Worm (Caenorhabditis elegans) whole organism, young adult: Measurements from ENCODE around the gene F20D6.10.

Experiments
- F22D6.2 ChIP-seq: sonication (generic microtip); optimal IDR thresholded peaks from 2 replicates; lab custom pipeline; 2016; ENCODE audit warnings: mild to moderate bottlenecking, missing genetic modification characterization, missing compliant biosample characterization
- F23B12.7 ChIP-seq: sonication (generic microtip); optimal IDR thresholded peaks from 2 replicates; lab custom pipeline; 2017; ENCODE audit warnings: missing genetic modification characterization, mild to moderate bottlenecking, missing compliant biosample characterization, antibody characterized with exemption, moderate library complexity; ENCODE audit not compliant: insufficient read depth
- F37B4.10 ChIP-seq: fragments of 200-800 bp; sonication (Bioruptor generic); IDR thresholded peaks from 2 replicates; pipeline ENCODE4 v1.3.6; 2022; ENCODE audit warnings: missing genetic modification characterization, missing compliant biosample characterization
- F57C9.4 ChIP-seq: sonication (generic microtip); optimal IDR thresholded peaks from 2 replicates; lab custom pipeline; 2017; ENCODE audit warnings: mild to moderate bottlenecking, missing genetic modification characterization, missing compliant biosample characterization
- K12H6.12 ChIP-seq: fragments of 200-800 bp; sonication (Bioruptor generic); optimal IDR thresholded peaks from 2 replicates; lab custom pipeline; 2018; ENCODE audit warnings: mild to moderate bottlenecking, missing genetic modification characterization, missing compliant biosample characterization
- Y67H2A.10 ChIP-seq: fragments of 200-800 bp; sonication (Bioruptor generic); conservative IDR thresholded peaks from 2 replicates; pipeline ENCODE4 v1.3.6; 2022; ENCODE audit warnings: missing genetic modification reagents, missing genetic modification characterization, missing compliant biosample characterization
- ZK185.1 ChIP-seq: sonication (generic microtip); optimal IDR thresholded peaks from 2 replicates; lab custom pipeline; 2016; ENCODE audit warnings: mild to moderate bottlenecking, missing genetic modification characterization, missing compliant biosample characterization; ENCODE audit not compliant: poor library complexity, severe bottlenecking
- akir-1 ChIP-seq: fragments of 200-800 bp; sonication (Bioruptor generic); optimal IDR thresholded peaks from 2 replicates; lab custom pipeline; 2018; ENCODE audit warnings: mild to moderate bottlenecking, missing genetic modification characterization, moderate library complexity, missing compliant biosample characterization
- aptf-3 ChIP-seq: fragments of 200-800 bp; sonication (Bioruptor generic); IDR thresholded peaks from 2 replicates; pipeline ENCODE4 v1.3.6; 2022; ENCODE audit warnings: missing genetic modification characterization, missing compliant biosample characterization
- athp-1 ChIP-seq: sonication (generic microtip); optimal IDR thresholded peaks from 2 replicates; lab custom pipeline; 2017; ENCODE audit warnings: mild to moderate bottlenecking, missing genetic modification characterization, missing compliant biosample characterization
- attf-3 ChIP-seq: fragments of 200-800 bp; sonication (Bioruptor generic); conservative IDR thresholded peaks from 2 replicates; pipeline ENCODE4 v1.3.6; 2022; ENCODE audit warnings: missing genetic modification reagents, missing genetic modification characterization, missing compliant biosample characterization
- bed-2 ChIP-seq: fragments of 200-800 bp; sonication (Bioruptor generic); IDR thresholded peaks from 2 replicates; pipeline ENCODE4 v1.3.6; 2022; ENCODE audit warnings: missing genetic modification reagents, missing genetic modification characterization, missing compliant biosample characterization
- cebp-2 ChIP-seq: fragments of 200-800 bp; sonication (Bioruptor generic); IDR thresholded peaks from 2 replicates; pipeline ENCODE4 v1.3.6; 2022; ENCODE audit warnings: missing genetic modification characterization, missing compliant biosample characterization
- ceh-27 ChIP-seq: fragments of 200-800 bp; sonication (Bioruptor generic); optimal IDR thresholded peaks from 2 replicates; lab custom pipeline; 2018; ENCODE audit warnings: mild to moderate bottlenecking, missing genetic modification characterization, moderate library complexity, missing compliant biosample characterization
- ceh-40 ChIP-seq: fragments of 200-800 bp; sonication (Bioruptor generic); IDR thresholded peaks from 2 replicates; pipeline ENCODE4 v1.3.6; 2022; ENCODE audit warnings: missing genetic modification characterization, missing compliant biosample characterization
- chd-7 ChIP-seq: sonication (generic microtip); optimal IDR thresholded peaks from 2 replicates; lab custom pipeline; 2016; ENCODE audit warnings: mild to moderate bottlenecking, missing genetic modification characterization, moderate library complexity, missing compliant biosample characterization
- dpff-1 ChIP-seq: sonication (generic microtip); optimal IDR thresholded peaks from 2 replicates; lab custom pipeline; 2017; ENCODE audit warnings: mild to moderate bottlenecking, missing genetic modification characterization, missing compliant biosample characterization
- dpl-1 ChIP-seq: fragments of 150-350 bp; optimal IDR thresholded peaks from 2 replicates; lab custom pipeline; 2014; ENCODE audit warnings: missing biosample characterization, missing genetic modification reagents, missing genetic modification characterization
- egl-18 ChIP-seq: fragments of 200-800 bp; sonication (Bioruptor generic); IDR thresholded peaks from 2 replicates; pipeline ENCODE4 v1.3.6; 2022; ENCODE audit warnings: missing genetic modification reagents, missing genetic modification characterization, missing compliant biosample characterization
- gei-17 ChIP-seq: fragments of 200-800 bp; sonication (Bioruptor generic); optimal IDR thresholded peaks from 2 replicates; lab custom pipeline; 2018; ENCODE audit warnings: mild to moderate bottlenecking, missing genetic modification characterization, missing compliant biosample characterization
- hmg-1.2 ChIP-seq: fragments of 200-800 bp; sonication (Bioruptor generic); IDR thresholded peaks from 2 replicates; pipeline ENCODE4 v1.3.6; 2022; ENCODE audit warnings: missing genetic modification reagents, missing genetic modification characterization, missing compliant biosample characterization
- lin-26 ChIP-seq: fragments of 200-800 bp; sonication (Bioruptor generic); IDR thresholded peaks from 2 replicates; pipeline ENCODE4 v1.3.6; 2022; ENCODE audit warnings: missing genetic modification reagents, missing genetic modification characterization, missing compliant biosample characterization
- lin-40 ChIP-seq: sonication (generic microtip); optimal IDR thresholded peaks from 2 replicates; lab custom pipeline; 2016; ENCODE audit warnings: missing genetic modification characterization, mild to moderate bottlenecking, missing compliant biosample characterization, missing genotype, missing genetic modification reagents
- madf-3 ChIP-seq: fragments of 200-800 bp; sonication (Bioruptor generic); IDR thresholded peaks from 2 replicates; pipeline ENCODE4 v1.3.6; 2022; ENCODE audit warnings: missing genetic modification reagents, missing genetic modification characterization, missing compliant biosample characterization
- madf-8 ChIP-seq: fragments of 200-800 bp; sonication (Bioruptor generic); conservative IDR thresholded peaks from 2 replicates; pipeline ENCODE4 v1.3.6; 2022; ENCODE audit warnings: missing genetic modification reagents, missing genetic modification characterization, missing compliant biosample characterization
- mcd-1 ChIP-seq: fragments of 200-800 bp; sonication (Bioruptor generic); IDR thresholded peaks from 2 replicates; pipeline ENCODE4 v1.3.6; 2022; ENCODE audit warnings: missing genetic modification reagents, missing genetic modification characterization, missing compliant biosample characterization
- mes-4 ChIP-seq: sonication (generic microtip); optimal IDR thresholded peaks from 2 replicates; lab custom pipeline; 2016; ENCODE audit warnings: missing genotype, missing genetic modification characterization, missing compliant biosample characterization
- nfya-1 ChIP-seq: sonication (generic microtip); optimal IDR thresholded peaks from 2 replicates; lab custom pipeline; 2017; ENCODE audit warnings: antibody characterized with exemption, missing compliant biosample characterization, missing genetic modification characterization, borderline replicate concordance; ENCODE audit not compliant: insufficient read depth
- nfyb-1 ChIP-seq: fragments of 200-800 bp; sonication (Bioruptor generic); IDR thresholded peaks from 2 replicates; pipeline ENCODE4 v1.3.6; 2022; ENCODE audit warnings: missing genetic modification reagents, missing genetic modification characterization, missing compliant biosample characterization
- pha-4 ChIP-seq: fragments of 150-350 bp; sonication (generic microtip); optimal IDR thresholded peaks from 2 replicates; lab custom pipeline; 2014; ENCODE audit warnings: missing biosample characterization, missing genetic modification reagents, missing genetic modification characterization
- sdz-38 ChIP-seq: sonication (generic microtip); optimal IDR thresholded peaks from 2 replicates; lab custom pipeline; 2016; ENCODE audit warnings: missing genotype, missing genetic modification characterization, missing compliant biosample characterization
- snpc-3.4 ChIP-seq: sonication (generic microtip); optimal IDR thresholded peaks from 2 replicates; lab custom pipeline; 2017; ENCODE audit warnings: missing genetic modification characterization, mild to moderate bottlenecking, missing compliant biosample characterization, antibody characterized with exemption, moderate library complexity, missing genotype, missing genetic modification reagents
- tbx-9 ChIP-seq: sonication (generic microtip); optimal IDR thresholded peaks from 2 replicates; lab custom pipeline; 2016; ENCODE audit warnings: borderline replicate concordance, missing genetic modification characterization, inconsistent platforms, missing compliant biosample characterization
- unc-62 ChIP-seq: fragments of 150-350 bp; optimal IDR thresholded peaks from 2 replicates; lab custom pipeline; 2014; ENCODE audit warnings: missing biosample characterization, missing genetic modification reagents, missing genetic modification characterization
- zfh-2 ChIP-seq: fragments of 200-800 bp; sonication (Bioruptor generic); conservative IDR thresholded peaks from 2 replicates; pipeline ENCODE4 v1.3.6; 2022; ENCODE audit warnings: missing genetic modification reagents, missing genetic modification characterization, missing compliant biosample characterization
- ztf-25 ChIP-seq: fragments of 200-800 bp; sonication (Bioruptor generic); IDR thresholded peaks from 2 replicates; pipeline ENCODE4 v1.3.6; 2022; ENCODE audit warnings: missing genetic modification reagents, missing genetic modification characterization, missing compliant biosample characterization
- ztf-6 ChIP-seq: fragments of 200-800 bp; sonication (Bioruptor generic); IDR thresholded peaks from 2 replicates; pipeline ENCODE4 v1.3.6; 2022; ENCODE audit warnings: missing genetic modification reagents, missing genetic modification characterization, missing compliant biosample characterization

Gene F20D6.10

DNA sequence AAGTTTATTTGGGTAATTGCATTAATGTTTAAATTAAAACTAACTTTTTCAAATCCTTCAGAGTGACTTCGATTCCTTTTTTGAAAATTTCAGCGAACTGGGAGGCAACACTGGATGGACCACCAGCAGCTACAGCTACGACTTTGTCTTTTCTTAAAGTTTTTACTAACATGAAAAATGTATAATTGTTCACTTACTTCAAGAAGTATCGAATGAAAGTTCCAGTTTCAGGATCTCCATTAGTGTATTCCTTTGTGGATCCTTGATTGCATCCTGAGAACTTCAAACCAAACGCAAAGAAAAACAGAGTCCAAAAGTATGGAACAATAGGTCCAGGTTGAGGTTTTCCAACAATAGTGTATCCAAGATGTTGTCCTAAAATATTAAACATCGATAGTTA is 1.3 kb upstream of the F20D6.10 start:
- no peak for TF ChIP-seq sdz-38 (tag; lab: Kevin White, UChicago)
- no peak for TF ChIP-seq zfh-2 (GFP tag; lab: Robert Waterston, UW)
- TF ChIP-seq F22D6.2, result no peak
- no peak for TF ChIP-seq bed-2 (GFP tag; lab: Robert Waterston, UW)
- TF ChIP-seq dpl-1 (GFP tag; lab: Kevin White, UChicago), result no peak
- no peak for TF ChIP-seq lin-40
- TF ChIP-seq madf-8 (GFP tag; lab: Robert Waterston, UW), result no peak
- no peak for TF ChIP-seq chd-7 (tag; lab: Kevin White, UChicago)
- TF ChIP-seq nfyb-1 (GFP tag; lab: Robert Waterston, UW), result no peak
- TF ChIP-seq snpc-3.4 (tag; lab: Kevin White, UChicago), result no peak
- TF ChIP-seq ceh-40, result no peak
- TF ChIP-seq mes-4 (tag; lab: Kevin White, UChicago), result no peak
- TF ChIP-seq egl-18 (GFP tag; lab: Robert Waterston, UW), result no peak
- no peak for TF ChIP-seq athp-1
- TF ChIP-seq F37B4.10 (GFP tag; lab: Robert Waterston, UW), result no peak
- no peak for TF ChIP-seq nfya-1
- TF ChIP-seq tbx-9 (tag; lab: Kevin White, UChicago), result no peak
- TF ChIP-seq gei-17, result no peak
- TF ChIP-seq dpff-1 (tag; lab: Kevin White, UChicago), result no peak
- no peak for TF ChIP-seq ztf-25 (GFP tag; lab: Robert Waterston, UW)
- TF ChIP-seq, all 124 proteins: peak for 0

DNA sequence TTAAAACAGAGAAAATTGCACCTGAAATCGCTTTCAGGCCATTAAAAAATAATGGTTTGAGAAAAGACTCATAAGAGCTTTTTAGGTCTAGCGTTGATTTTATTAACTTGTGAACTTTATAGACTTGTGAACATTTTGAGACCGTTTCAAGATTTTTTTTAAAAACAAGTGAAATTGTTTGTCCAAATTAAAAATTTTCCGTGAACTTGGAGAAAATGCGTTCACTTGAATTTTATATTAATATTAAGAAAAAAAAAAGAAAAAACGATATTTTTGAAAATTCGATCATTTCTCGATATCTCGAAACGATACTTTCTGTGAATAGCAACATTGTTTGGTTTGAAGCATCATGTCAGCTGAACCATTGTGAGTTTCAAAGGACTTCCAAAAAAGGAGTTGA is 5.3 kb downstream of the F20D6.10 start, which contains the start of gene F20D6.1:
Gene F20D6.1, plus strand, starts transcription at position 301 of the 400 bp plus-strand sequence.
- no peak for TF ChIP-seq ZK185.1
- TF ChIP-seq aptf-3 (GFP tag; lab: Robert Waterston, UW), result no peak
- TF ChIP-seq Y67H2A.10 (GFP tag; lab: Robert Waterston, UW), result no peak
- TF ChIP-seq, all 124 proteins: peak for 0

DNA sequence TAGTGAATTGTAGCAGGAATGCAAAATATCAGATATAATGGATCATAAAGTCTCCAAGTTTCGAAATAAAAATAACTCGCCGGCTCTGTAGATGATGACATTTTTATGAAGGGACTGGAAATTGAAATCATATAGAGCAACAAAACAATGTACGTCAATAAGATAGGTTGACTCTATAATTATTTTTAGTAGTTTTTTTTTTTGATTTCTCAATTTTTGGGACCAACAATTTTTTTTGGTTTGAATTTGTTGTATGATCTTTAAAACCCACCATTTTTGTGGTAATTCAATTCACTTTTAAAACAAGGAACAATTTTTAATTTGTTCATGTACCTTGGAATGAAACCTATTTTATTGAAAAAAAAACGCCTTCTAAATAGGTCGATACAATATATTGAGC is 5.7 kb downstream of the F20D6.10 start, which contains the start of gene F20D6.12:
Gene F20D6.12, minus strand, starts transcription at position 101 of the 400 bp plus-strand sequence.
- no peak for TF ChIP-seq ztf-6 (GFP tag; lab: Robert Waterston, UW)
- TF ChIP-seq F57C9.4 (tag; lab: Kevin White, UChicago), result no peak
- no peak for TF ChIP-seq akir-1
- no peak for TF ChIP-seq ceh-27 (GFP tag; lab: Kevin White, UChicago)
- TF ChIP-seq dpl-1 (GFP tag; lab: Kevin White, UChicago), result no peak
- no peak for TF ChIP-seq pha-4 (tag; lab: Kevin White, UChicago)
- no peak for TF ChIP-seq dpff-1 (tag; lab: Kevin White, UChicago)
- TF ChIP-seq lin-26 (GFP tag; lab: Robert Waterston, UW), result no peak
- TF ChIP-seq K12H6.12 (tag; lab: Kevin White, UChicago), result no peak
- TF ChIP-seq cebp-2 (GFP tag; lab: Robert Waterston, UW), result no peak
- TF ChIP-seq attf-3 (GFP tag; lab: Robert Waterston, UW), result no peak
- no peak for TF ChIP-seq hmg-1.2
- TF ChIP-seq lin-40, result no peak
- TF ChIP-seq unc-62 (GFP tag; lab: Kevin White, UChicago), result no peak
- no peak for TF ChIP-seq madf-3
- no peak for TF ChIP-seq zfh-2 (GFP tag; lab: Robert Waterston, UW)
- no peak for TF ChIP-seq mcd-1
- no peak for TF ChIP-seq F23B12.7 (tag; lab: Kevin White, UChicago)
